Fruit fly (Drosophila melanogaster) whole organism, prepupa: ENCODE results near the gene skd.

Experiments
- Blimp-1 ChIP-seq: fragments of 200-800 bp; sonication (Bioruptor generic); optimal IDR thresholded peaks from 3 replicates; lab custom pipeline; 2017; ENCODE audit warnings: missing biosample characterization, missing genetic modification characterization, mild to moderate bottlenecking, moderate library complexity, missing genetic modification reagents
- CG10631 ChIP-seq: fragments of 200-800 bp; sonication (Bioruptor generic); optimal IDR thresholded peaks from 2 replicates; lab custom pipeline; 2016; ENCODE audit warnings: missing biosample characterization, missing genetic modification characterization
- CG10669 ChIP-seq: fragments of 200-800 bp; sonication (Bioruptor generic); optimal IDR thresholded peaks from 3 replicates; lab custom pipeline; 2018; ENCODE audit warnings: missing biosample characterization, mild to moderate bottlenecking, missing genetic modification characterization, moderate library complexity
- CG11762 ChIP-seq: fragments of 200-800 bp; sonication (Bioruptor generic); optimal IDR thresholded peaks from 3 replicates; lab custom pipeline; 2016; ENCODE audit warnings: missing biosample characterization, missing genetic modification characterization; ENCODE audit not compliant: insufficient read depth
- CG15336 ChIP-seq: fragments of 200-800 bp; sonication (Bioruptor generic); IDR thresholded peaks from 2 replicates; pipeline ENCODE4 v1.3.6; 2022; ENCODE audit warnings: missing biosample characterization, missing genetic modification characterization
- CG1621 ChIP-seq: fragments of 200-800 bp; sonication (Bioruptor generic); optimal IDR thresholded peaks from 3 replicates; lab custom pipeline; 2018; ENCODE audit warnings: missing biosample characterization, mild to moderate bottlenecking, missing genetic modification characterization
- CG16779 ChIP-seq: fragments of 200-800 bp; sonication (Bioruptor generic); optimal IDR thresholded peaks from 3 replicates; lab custom pipeline; 2017; ENCODE audit warnings: missing biosample characterization, mild to moderate bottlenecking, missing genetic modification characterization
- CG3032 ChIP-seq: fragments of 200-800 bp; optimal IDR thresholded peaks from 2 replicates; lab custom pipeline; 2019; ENCODE audit warnings: missing biosample characterization, mild to moderate bottlenecking, missing genetic modification characterization, moderate library complexity
- CG31627 ChIP-seq: fragments of 200-800 bp; sonication (Bioruptor generic); optimal IDR thresholded peaks from 3 replicates; lab custom pipeline; 2016; ENCODE audit warnings: missing biosample characterization, missing genetic modification characterization
- CG32006 ChIP-seq: fragments of 200-800 bp; sonication (Bioruptor generic); optimal IDR thresholded peaks from 3 replicates; lab custom pipeline; 2017; ENCODE audit warnings: missing biosample characterization, mild to moderate bottlenecking, missing genetic modification characterization
- CG34406 ChIP-seq: fragments of 200-800 bp; sonication (Bioruptor generic); optimal IDR thresholded peaks from 3 replicates; lab custom pipeline; 2016; ENCODE audit warnings: missing biosample characterization, missing genetic modification characterization
- CG3919 ChIP-seq: fragments of 200-800 bp; sonication (Bioruptor generic); optimal IDR thresholded peaks from 3 replicates; lab custom pipeline; 2016; ENCODE audit warnings: missing biosample characterization, missing genetic modification characterization
- CG4318 ChIP-seq: fragments of 200-800 bp; sonication (Bioruptor generic); optimal IDR thresholded peaks from 3 replicates; lab custom pipeline; 2017; ENCODE audit warnings: missing biosample characterization, mild to moderate bottlenecking, missing genetic modification characterization
- CG6276 ChIP-seq: fragments of 200-800 bp; sonication (Bioruptor generic); optimal IDR thresholded peaks from 2 replicates; lab custom pipeline; 2017; ENCODE audit warnings: missing biosample characterization, mild to moderate bottlenecking, missing genetic modification characterization
- CG6792 ChIP-seq: fragments of 200-800 bp; sonication (Bioruptor generic); optimal IDR thresholded peaks from 3 replicates; lab custom pipeline; 2016; ENCODE audit warnings: missing biosample characterization, missing genetic modification characterization
- CG6808 ChIP-seq: fragments of 200-800 bp; sonication (Bioruptor generic); optimal IDR thresholded peaks from 3 replicates; lab custom pipeline; 2017; ENCODE audit warnings: missing biosample characterization, missing genetic modification characterization, mild to moderate bottlenecking, moderate library complexity, missing genetic modification reagents
- CG6854 ChIP-seq: fragments of 200-800 bp; sonication (Bioruptor generic); optimal IDR thresholded peaks from 2 replicates; lab custom pipeline; 2017; ENCODE audit warnings: missing biosample characterization, mild to moderate bottlenecking, missing genetic modification characterization
- CG7368 ChIP-seq: fragments of 200-800 bp; sonication (Bioruptor generic); optimal IDR thresholded peaks from 3 replicates; lab custom pipeline; 2016; ENCODE audit warnings: missing biosample characterization, missing genetic modification characterization
- CG8119 ChIP-seq: fragments of 200-800 bp; sonication (Bioruptor generic); IDR thresholded peaks from 3 replicates; pipeline ENCODE4 v1.3.6; 2022; ENCODE audit warnings: missing biosample characterization, missing genetic modification characterization
- CG8319 ChIP-seq: fragments of 200-800 bp; sonication (Bioruptor generic); optimal IDR thresholded peaks from 3 replicates; lab custom pipeline; 2016; ENCODE audit warnings: missing biosample characterization, missing genetic modification characterization
- CG8632 ChIP-seq: fragments of 200-800 bp; sonication (Bioruptor generic); optimal IDR thresholded peaks from 3 replicates; lab custom pipeline; 2016; ENCODE audit warnings: missing biosample characterization, missing genetic modification characterization
- Eip75B ChIP-seq: fragments of 200-800 bp; sonication (Bioruptor generic); optimal IDR thresholded peaks from 3 replicates; lab custom pipeline; 2016; ENCODE audit warnings: missing biosample characterization, missing genetic modification characterization
- Eip78C ChIP-seq: fragments of 200-800 bp; sonication (Bioruptor generic); peaks from one replicate; lab custom pipeline; 2016; ENCODE audit warnings: missing biosample characterization, missing genetic modification characterization
- Eip93F ChIP-seq: fragments of 200-800 bp; sonication (Bioruptor generic); optimal IDR thresholded peaks from 2 replicates; lab custom pipeline; 2016; ENCODE audit warnings: missing biosample characterization, mild to moderate bottlenecking, missing genetic modification characterization
- Ets21C ChIP-seq: fragments of 200-800 bp; sonication (Bioruptor generic); optimal IDR thresholded peaks from 3 replicates; lab custom pipeline; 2016; ENCODE audit warnings: missing biosample characterization, missing genetic modification characterization
- Ets96B ChIP-seq: fragments of 200-800 bp; optimal IDR thresholded peaks from 2 replicates; lab custom pipeline; 2019; ENCODE audit warnings: missing biosample characterization, mild to moderate bottlenecking, missing genetic modification characterization, moderate library complexity
- Gug ChIP-seq: fragments of 200-800 bp; sonication (Bioruptor generic); IDR thresholded peaks from 2 replicates; pipeline ENCODE4 v1.3.6; 2022; ENCODE audit warnings: missing biosample characterization, missing genetic modification characterization
- Hr39 ChIP-seq: fragments of 200-800 bp; sonication (Bioruptor generic); optimal IDR thresholded peaks from 2 replicates; lab custom pipeline; 2016; ENCODE audit warnings: missing biosample characterization, missing genetic modification characterization
- Hr4 ChIP-seq: fragments of 200-800 bp; sonication (Bioruptor generic); optimal IDR thresholded peaks from 3 replicates; lab custom pipeline; 2016; ENCODE audit warnings: missing biosample characterization, missing genetic modification characterization
- Lpt ChIP-seq: fragments of 200-800 bp; sonication (Bioruptor generic); optimal IDR thresholded peaks from 3 replicates; lab custom pipeline; 2016; ENCODE audit warnings: missing biosample characterization, missing genetic modification characterization
- Met ChIP-seq: fragments of 200-800 bp; sonication (Bioruptor generic); optimal IDR thresholded peaks from 3 replicates; lab custom pipeline; 2016; ENCODE audit warnings: missing biosample characterization, missing genetic modification characterization
- OdsH ChIP-seq: fragments of 200-800 bp; sonication (Bioruptor generic); optimal IDR thresholded peaks from 3 replicates; lab custom pipeline; 2016; ENCODE audit warnings: missing biosample characterization, missing genetic modification characterization
- Smox ChIP-seq: fragments of 200-800 bp; sonication (Bioruptor generic); optimal IDR thresholded peaks from 3 replicates; lab custom pipeline; 2016; ENCODE audit warnings: missing biosample characterization, missing genetic modification characterization
- Sox14 ChIP-seq: fragments of 200-800 bp; sonication (Bioruptor generic); optimal IDR thresholded peaks from 3 replicates; lab custom pipeline; 2016; ENCODE audit warnings: missing biosample characterization, missing genetic modification characterization
- Sox15 ChIP-seq: fragments of 200-800 bp; sonication (Bioruptor generic); optimal IDR thresholded peaks from 3 replicates; lab custom pipeline; 2016; ENCODE audit warnings: missing biosample characterization, missing genetic modification characterization
- achi ChIP-seq: fragments of 200-800 bp; sonication (Bioruptor generic); optimal IDR thresholded peaks from 3 replicates; lab custom pipeline; 2016; ENCODE audit warnings: missing biosample characterization, missing genetic modification characterization
- acj6 ChIP-seq: fragments of 200-800 bp; sonication (Bioruptor generic); optimal IDR thresholded peaks from 3 replicates; lab custom pipeline; 2016; ENCODE audit warnings: missing biosample characterization, missing genetic modification characterization
- dac ChIP-seq: fragments of 200-800 bp; sonication (Bioruptor generic); optimal IDR thresholded peaks from 2 replicates; lab custom pipeline; 2017; ENCODE audit warnings: missing biosample characterization, mild to moderate bottlenecking, missing genetic modification characterization
- eg ChIP-seq: fragments of 200-800 bp; sonication (Bioruptor generic); IDR thresholded peaks from 3 replicates; pipeline ENCODE4 v1.3.6; 2022; ENCODE audit warnings: missing biosample characterization, missing genetic modification characterization
- esn ChIP-seq: fragments of 200-800 bp; sonication (Bioruptor generic); optimal IDR thresholded peaks from 2 replicates; lab custom pipeline; 2016; ENCODE audit warnings: missing biosample characterization, mild to moderate bottlenecking, missing genetic modification characterization, moderate library complexity
- fd59A ChIP-seq: fragments of 200-800 bp; sonication (Bioruptor generic); optimal IDR thresholded peaks from 2 replicates; lab custom pipeline; 2017; ENCODE audit warnings: missing biosample characterization, mild to moderate bottlenecking, missing genetic modification characterization, missing genetic modification reagents
- fd85E ChIP-seq: fragments of 200-800 bp; sonication (Bioruptor generic); optimal IDR thresholded peaks from 3 replicates; lab custom pipeline; 2016; ENCODE audit warnings: missing biosample characterization, missing genetic modification characterization
- fkh ChIP-seq: fragments of 200-800 bp; sonication (Bioruptor generic); optimal IDR thresholded peaks from 3 replicates; lab custom pipeline; 2017; ENCODE audit warnings: missing biosample characterization, mild to moderate bottlenecking, missing genetic modification characterization, moderate library complexity
- lz ChIP-seq: fragments of 200-800 bp; sonication (Bioruptor generic); optimal IDR thresholded peaks from 3 replicates; lab custom pipeline; 2016; ENCODE audit warnings: missing biosample characterization, missing genetic modification characterization
- net ChIP-seq: fragments of 200-800 bp; sonication (Bioruptor generic); optimal IDR thresholded peaks from 3 replicates; lab custom pipeline; 2016; ENCODE audit warnings: missing biosample characterization, missing genetic modification characterization
- pdm3 ChIP-seq: fragments of 200-800 bp; sonication (Bioruptor generic); optimal IDR thresholded peaks from 3 replicates; lab custom pipeline; 2016; ENCODE audit warnings: missing biosample characterization, missing genetic modification characterization
- salr ChIP-seq, 2 experiments: fragments of 200-800 bp; sonication (Bioruptor generic); optimal IDR thresholded peaks; 3 replicates each; lab custom pipeline; 2016 to 2018; ENCODE audit warnings: missing biosample characterization in 2 of 2, missing genetic modification characterization in 2 of 2, mild to moderate bottlenecking in 1 of 2
- spab ChIP-seq: fragments of 200-800 bp; sonication (Bioruptor generic); optimal IDR thresholded peaks from 2 replicates; lab custom pipeline; 2017; ENCODE audit warnings: missing biosample characterization, mild to moderate bottlenecking, missing genetic modification characterization, missing genetic modification reagents
- svp ChIP-seq: fragments of 200-800 bp; sonication (Bioruptor generic); peaks from one replicate; lab custom pipeline; 2016; ENCODE audit warnings: missing biosample characterization, missing genetic modification characterization
- topi ChIP-seq: fragments of 200-800 bp; sonication (Bioruptor generic); optimal IDR thresholded peaks from 3 replicates; lab custom pipeline; 2016; ENCODE audit warnings: missing biosample characterization, missing genetic modification characterization
- vri ChIP-seq: fragments of 200-800 bp; sonication (Bioruptor generic); optimal IDR thresholded peaks from 3 replicates; lab custom pipeline; 2016; ENCODE audit warnings: missing biosample characterization, mild to moderate bottlenecking, missing genetic modification characterization

skd gene

DNA sequence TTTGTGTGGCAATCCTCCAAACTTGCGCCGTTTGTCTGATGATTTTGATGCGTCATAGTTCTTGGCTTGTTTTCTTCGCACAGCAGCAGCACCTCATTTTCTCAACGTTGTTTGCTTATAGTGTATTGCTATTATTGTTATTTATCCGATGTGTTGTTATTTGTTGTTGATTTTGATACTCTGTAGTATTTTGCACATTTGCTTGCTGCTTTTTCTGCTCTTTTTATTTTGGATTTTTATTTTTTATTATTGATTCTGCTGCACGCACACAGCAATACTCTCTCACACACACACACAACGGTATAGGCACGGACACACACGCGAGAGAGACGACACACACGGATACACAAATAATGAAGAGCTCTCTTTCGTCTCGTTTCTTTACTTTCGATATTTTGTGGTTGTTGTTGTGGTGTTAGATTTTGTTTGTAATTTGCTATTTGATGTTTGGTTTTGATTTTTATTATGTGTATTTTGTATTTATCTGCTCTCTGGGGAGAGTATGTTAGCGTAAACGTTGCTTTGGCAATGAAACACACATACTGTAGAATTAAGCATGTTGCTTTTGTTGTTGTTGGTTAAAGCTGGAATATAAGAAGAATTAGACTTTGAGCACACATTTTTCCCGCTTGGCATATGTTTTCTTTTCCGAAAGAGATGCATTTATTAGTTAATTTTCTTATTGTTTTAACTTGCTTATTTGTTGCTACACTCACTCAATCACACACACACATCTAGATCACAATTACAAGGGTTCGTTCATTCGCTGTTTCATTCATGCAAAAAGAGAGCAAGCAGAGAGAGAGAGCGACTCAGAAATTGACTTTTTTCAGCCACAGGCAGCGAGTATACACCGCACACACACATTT is 2.0 kb downstream of the skd start:
- TF ChIP-seq CG8632 (peak; percentile 20), esn (GFP tag; lab: Kevin White, UChicago) (peak; percentile 10), CG10631 (no peak), CG8119 (GFP tag; lab: Robert Waterston, UW) (peak; percentile 64), dac (GFP tag; lab: Kevin White, UChicago) (peak; percentile 40), Hr39 (GFP tag; lab: Kevin White, UChicago) (no peak), topi (no peak), CG1621 (peak; percentile 69), svp (no peak), CG16779 (peak; percentile 71), CG6854 (no peak), Eip75B (GFP tag; lab: Kevin White, UChicago) (peak; percentile 12), Hr4 (GFP tag; lab: Kevin White, UChicago) (no peak), CG6808 (GFP tag; lab: Kevin White, UChicago) (peak; percentile 65), CG7368 (GFP tag; lab: Kevin White, UChicago) (no peak), OdsH (peak; percentile 14), Eip93F (GFP tag; lab: Kevin White, UChicago) (no peak), Sox15 (GFP tag; lab: Kevin White, UChicago) (no peak), CG8319 (GFP tag; lab: Kevin White, UChicago) (no peak), Eip78C (GFP tag; lab: Kevin White, UChicago) (peak; percentile 20), fkh (GFP tag; lab: Kevin White, UChicago) (peak; percentile 74), CG32006 (peak; percentile 36), Ets21C (GFP tag; lab: Kevin White, UChicago) (no peak), CG34406 (peak; percentile 7), pdm3 (GFP tag; lab: Kevin White, UChicago) (peak; percentile 34), CG6792 (no peak), Sox14 (no peak), salr (GFP tag; optimal IDR thresholded peaks at IDR 0.05; lab: Kevin White, UChicago) (peak; percentile 28 to 42), lz (GFP tag; lab: Kevin White, UChicago) (no peak), spab (GFP tag; lab: Kevin White, UChicago) (peak; percentile 67), CG3032 (peak; percentile 47), Lpt (GFP tag; lab: Kevin White, UChicago) (peak; percentile 59), CG4318 (GFP tag; lab: Kevin White, UChicago) (no peak), CG31627 (GFP tag; lab: Kevin White, UChicago) (no peak), fd59A (peak; percentile 33), CG6276 (GFP tag; lab: Kevin White, UChicago) (peak; percentile 83), Blimp-1 (GFP tag; lab: Kevin White, UChicago) (no peak), Smox (GFP tag; lab: Kevin White, UChicago) (no peak), CG3919 (GFP tag; lab: Kevin White, UChicago) (peak; percentile 23), acj6 (GFP tag; lab: Kevin White, UChicago) (no peak), Met (no peak), CG11762 (GFP tag; lab: Kevin White, UChicago) (no peak), Gug (peak; percentile 11; the same call in 1 of the 2 replicates), vri (GFP tag; lab: Kevin White, UChicago) (no peak), Ets96B (peak; percentile 52), fd85E (GFP tag; lab: Kevin White, UChicago) (no peak), eg (GFP tag; lab: Robert Waterston, UW) (peak; percentile 83), CG15336 (GFP tag; lab: Robert Waterston, UW) (peak; percentile 41; the same call in 1 of the 2 replicates), achi (GFP tag; lab: Kevin White, UChicago) (no peak), net (peak; percentile 40), CG10669 (GFP tag; lab: Kevin White, UChicago) (peak; percentile 50)
